Worm (Caenorhabditis elegans) whole organism, L4 larva: ENCODE data around the gene C45B2.1.

ENCODE experiments used
- F10B5.3 ChIP-seq: sonication (generic microtip); optimal IDR thresholded peaks from 2 replicates; lab custom pipeline; 2016; ENCODE audit warnings: mild to moderate bottlenecking, missing genetic modification characterization, missing compliant biosample characterization
- ZK546.5 ChIP-seq, 2 experiments: sonication (generic microtip); optimal IDR thresholded peaks; 2 replicates each; lab custom pipeline; 2017; ENCODE audit warnings: missing biosample characterization in 2 of 2, missing genetic modification characterization in 2 of 2
- daf-8 ChIP-seq: fragments of 200-800 bp; sonication (Bioruptor generic); IDR thresholded peaks from 2 replicates; pipeline ENCODE4 v1.3.6; 2022; ENCODE audit warnings: missing genetic modification characterization, missing compliant biosample characterization
- dpl-1 ChIP-seq: fragments of 150-350 bp; optimal IDR thresholded peaks from 2 replicates; lab custom pipeline; 2014; ENCODE audit warnings: missing biosample characterization, missing genetic modification reagents, missing genetic modification characterization
- mdt-29 ChIP-seq: fragments of 200-800 bp; sonication (Bioruptor generic); IDR thresholded peaks from 2 replicates; pipeline ENCODE4 v1.3.6; 2022; ENCODE audit warnings: missing genetic modification reagents, missing genetic modification characterization, missing compliant biosample characterization
- nhr-11 ChIP-seq: fragments of 150-350 bp; optimal IDR thresholded peaks from 2 replicates; lab custom pipeline; 2014; ENCODE audit warnings: missing biosample characterization, missing genetic modification characterization
- nhr-237 ChIP-seq: sonication (generic microtip); optimal IDR thresholded peaks from 2 replicates; lab custom pipeline; 2017; ENCODE audit warnings: missing biosample characterization, missing genetic modification characterization
- nhr-77 ChIP-seq: fragments of 150-350 bp; optimal IDR thresholded peaks from 2 replicates; lab custom pipeline; 2014; ENCODE audit warnings: missing biosample characterization, missing genetic modification characterization
- skn-1 ChIP-seq: fragments of 150-350 bp; optimal IDR thresholded peaks from 2 replicates; lab custom pipeline; 2014; ENCODE audit warnings: missing biosample characterization, missing genetic modification characterization
- snpc-1.2 ChIP-seq: fragments of 200-800 bp; sonication (Bioruptor generic); IDR thresholded peaks from 2 replicates; pipeline ENCODE4 v1.3.6; 2022; ENCODE audit warnings: missing genetic modification reagents, missing genetic modification characterization, missing compliant biosample characterization
- snpc-4 ChIP-seq: fragments of 150-350 bp; optimal IDR thresholded peaks from 2 replicates; lab custom pipeline; 2014; ENCODE audit warnings: missing biosample characterization, missing genetic modification characterization
- unc-39 ChIP-seq: sonication (generic microtip); optimal IDR thresholded peaks from 2 replicates; lab custom pipeline; 2017; ENCODE audit warnings: missing biosample characterization, missing genetic modification characterization
- unc-62 ChIP-seq, 3 experiments: fragments of 150-350 bp in 1 of 3; sonication (generic microtip); optimal IDR thresholded peaks in 2 of 3; peaks in 1 of 3; 1 replicate in 1 of 3; 2 replicates in 2 of 3; lab custom pipeline; 2014 to 2017; ENCODE audit warnings: missing biosample characterization in 3 of 3, missing genetic modification characterization in 3 of 3, missing genetic modification reagents in 3 of 3, missing genotype in 1 of 3

ce11 chrX:6041094-6041441, 44.9 kb upstream of the C45B2.1 start:
- TF ChIP-seq F10B5.3 (tag; lab: Kevin White, UChicago) (no peak), nhr-237 (tag; lab: Kevin White, UChicago) (no peak), unc-62 (GFP tag; optimal IDR thresholded peaks at IDR 0.05 in 1 of 2; lab: Kevin White, UChicago) (no peak), unc-62 (tag; optimal IDR thresholded peaks at IDR 0.05; lab: Kevin White, UChicago) (no peak), unc-39 (no peak), skn-1 (tag; lab: Kevin White, UChicago) (no peak), nhr-77 (tag; lab: Kevin White, UChicago) (no peak), ZK546.5 (tag; optimal IDR thresholded peaks at IDR 0.05; lab: Kevin White, UChicago) (no peak), nhr-11 (tag; lab: Kevin White, UChicago) (no peak), daf-8 (no peak), snpc-1.2 (GFP tag; lab: Robert Waterston, UW) (no peak), mdt-29 (GFP tag; lab: Robert Waterston, UW) (no peak), dpl-1 (GFP tag; lab: Kevin White, UChicago) (no peak), snpc-4 (tag; lab: Kevin White, UChicago) (no peak)
